Worm (Caenorhabditis elegans) whole organism, L1 larva: ENCODE measurements around the gene hsp-12.3.
A peak's percentile ranks its signal among the peaks of the same experiment; 100 is the strongest.

ENCODE experiments used
- Y116A8C.19 ChIP-seq: sonication (generic microtip); optimal IDR thresholded peaks from 2 replicates; lab custom pipeline; 2016; ENCODE audit warnings: missing compliant biosample characterization, missing genetic modification characterization, borderline replicate concordance
- aha-1 ChIP-seq: fragments of 150-350 bp; optimal IDR thresholded peaks from 2 replicates; lab custom pipeline; 2014; ENCODE audit warnings: missing biosample characterization, missing genetic modification characterization
- alr-1 ChIP-seq: fragments of 200-800 bp; sonication (Bioruptor generic); optimal IDR thresholded peaks from 2 replicates; lab custom pipeline; 2018; ENCODE audit warnings: borderline replicate concordance, mild to moderate bottlenecking, missing genetic modification characterization, missing compliant biosample characterization
- blmp-1 ChIP-seq: fragments of 150-350 bp; optimal IDR thresholded peaks from 2 replicates; lab custom pipeline; 2014; ENCODE audit warnings: missing biosample characterization, missing genetic modification characterization
- ceh-63 ChIP-seq: fragments of 200-800 bp; sonication (Bioruptor generic); optimal IDR thresholded peaks from 2 replicates; lab custom pipeline; 2018; ENCODE audit warnings: mild to moderate bottlenecking, missing genetic modification characterization, missing compliant biosample characterization
- ceh-88 ChIP-seq: fragments of 200-800 bp; sonication (Bioruptor generic); IDR thresholded peaks from 2 replicates; pipeline ENCODE4 v1.3.6; 2022; ENCODE audit warnings: missing genetic modification characterization, missing compliant biosample characterization
- ceh-90 ChIP-seq: sonication (generic microtip); optimal IDR thresholded peaks from 2 replicates; lab custom pipeline; 2016; ENCODE audit warnings: missing genetic modification characterization, missing compliant biosample characterization
- ces-1 ChIP-seq: fragments of 150-350 bp; optimal IDR thresholded peaks from 2 replicates; lab custom pipeline; 2014; ENCODE audit warnings: missing biosample characterization, missing genetic modification reagents, missing genetic modification characterization
- dpl-1 ChIP-seq, 3 experiments: fragments of 150-350 bp in 2 of 3; sonication (generic microtip) in 1 of 3; optimal IDR thresholded peaks; 2 replicates each; lab custom pipeline; 2014 to 2017; ENCODE audit warnings: missing biosample characterization in 3 of 3, missing genetic modification characterization in 3 of 3, missing genetic modification reagents in 3 of 3
- efl-1 ChIP-seq, 4 experiments: fragments of 150-350 bp; optimal IDR thresholded peaks in 3 of 4; peaks in 1 of 4; 1 replicate in 1 of 4; 2 replicates in 3 of 4; lab custom pipeline; 2014; ENCODE audit warnings: missing biosample characterization in 2 of 4, missing genetic modification characterization in 2 of 4, missing genetic modification reagents in 2 of 4
- efl-3 ChIP-seq: fragments of 200-800 bp; sonication (Bioruptor generic); optimal IDR thresholded peaks from 2 replicates; lab custom pipeline; 2018; ENCODE audit warnings: mild to moderate bottlenecking, missing genetic modification characterization, missing compliant biosample characterization
- elt-2 ChIP-seq: sonication (generic microtip); optimal IDR thresholded peaks from 2 replicates; lab custom pipeline; 2016; ENCODE audit warnings: missing genetic modification characterization, mild to moderate bottlenecking, inconsistent platforms, missing compliant biosample characterization, missing genetic modification reagents
- ets-5 ChIP-seq: fragments of 200-800 bp; sonication (Bioruptor generic); IDR thresholded peaks from 2 replicates; pipeline ENCODE4 v1.3.6; 2022; ENCODE audit warnings: missing genetic modification characterization, missing compliant biosample characterization
- hlh-17 ChIP-seq: fragments of 200-800 bp; sonication (Bioruptor generic); optimal IDR thresholded peaks from 2 replicates; lab custom pipeline; 2018; ENCODE audit warnings: missing genetic modification characterization, mild to moderate bottlenecking, missing compliant biosample characterization, moderate library complexity, borderline replicate concordance
- hpl-2 ChIP-seq: fragments of 150-350 bp; optimal IDR thresholded peaks from 2 replicates; lab custom pipeline; 2014; ENCODE audit warnings: missing biosample characterization, missing genetic modification reagents, missing genetic modification characterization
- isw-1 ChIP-seq: fragments of 200-800 bp; sonication (Bioruptor generic); IDR thresholded peaks from 2 replicates; pipeline ENCODE4 v1.3.6; 2022; ENCODE audit warnings: missing genetic modification characterization, missing compliant biosample characterization
- lin-13 ChIP-seq: fragments of 150-350 bp; optimal IDR thresholded peaks from 2 replicates; lab custom pipeline; 2014; ENCODE audit warnings: missing biosample characterization, missing genetic modification reagents, missing genetic modification characterization
- lin-14 ChIP-seq: fragments of 200-800 bp; sonication (Bioruptor generic); optimal IDR thresholded peaks from 2 replicates; lab custom pipeline; 2018; ENCODE audit warnings: mild to moderate bottlenecking, missing genetic modification characterization, moderate library complexity, missing compliant biosample characterization
- lin-15B ChIP-seq: fragments of 150-350 bp; sonication (generic microtip); optimal IDR thresholded peaks from 3 replicates; lab custom pipeline; 2014; ENCODE audit warnings: missing biosample characterization, missing genetic modification characterization
- lin-35 ChIP-seq, 2 experiments: fragments of 150-350 bp; optimal IDR thresholded peaks; 2 replicates each; lab custom pipeline; 2014; ENCODE audit warnings: missing biosample characterization in 2 of 2, missing genetic modification characterization in 2 of 2, missing genetic modification reagents in 2 of 2
- lsy-2 ChIP-seq, 2 experiments: fragments of 150-350 bp; optimal IDR thresholded peaks; 2 replicates each; lab custom pipeline; 2014; ENCODE audit warnings: missing biosample characterization in 2 of 2, missing genetic modification characterization in 2 of 2
- mab-9 ChIP-seq: fragments of 200-800 bp; sonication (Bioruptor generic); IDR thresholded peaks from 2 replicates; pipeline ENCODE4 v1.3.6; 2022; ENCODE audit warnings: missing genetic modification reagents, missing genetic modification characterization, missing compliant biosample characterization
- mdl-1 ChIP-seq, 2 experiments: fragments of 150-350 bp; optimal IDR thresholded peaks; 2 replicates each; lab custom pipeline; 2014 to 2017; ENCODE audit warnings: missing biosample characterization in 2 of 2, missing genetic modification characterization in 2 of 2, inconsistent platforms in 1 of 2
- mef-2 ChIP-seq: fragments of 150-350 bp; optimal IDR thresholded peaks from 2 replicates; lab custom pipeline; 2014; ENCODE audit warnings: missing biosample characterization, missing genetic modification characterization
- mep-1 ChIP-seq: fragments of 150-350 bp; optimal IDR thresholded peaks from 2 replicates; lab custom pipeline; 2014; ENCODE audit warnings: missing biosample characterization, missing genetic modification characterization
- nhr-11 ChIP-seq: fragments of 150-350 bp; optimal IDR thresholded peaks from 2 replicates; lab custom pipeline; 2014; ENCODE audit warnings: missing biosample characterization, missing genetic modification characterization
- nhr-47 ChIP-seq: sonication (generic microtip); optimal IDR thresholded peaks from 2 replicates; lab custom pipeline; 2016; ENCODE audit warnings: mild to moderate bottlenecking, missing genetic modification characterization, moderate library complexity, missing compliant biosample characterization
- nhr-84 ChIP-seq: sonication (generic microtip); optimal IDR thresholded peaks from 2 replicates; lab custom pipeline; 2017; ENCODE audit warnings: missing biosample characterization, missing genetic modification characterization
- pqm-1 ChIP-seq: sonication (generic microtip); optimal IDR thresholded peaks from 3 replicates; lab custom pipeline; 2017; ENCODE audit warnings: missing biosample characterization, missing genetic modification characterization
- rnt-1 ChIP-seq: sonication (generic microtip); optimal IDR thresholded peaks from 2 replicates; lab custom pipeline; 2016; ENCODE audit warnings: mild to moderate bottlenecking, missing genetic modification characterization, moderate library complexity, missing compliant biosample characterization
- skn-1 ChIP-seq: fragments of 150-350 bp; optimal IDR thresholded peaks from 2 replicates; lab custom pipeline; 2014; ENCODE audit warnings: missing biosample characterization, missing genetic modification characterization
- snpc-4 ChIP-seq: fragments of 150-350 bp; optimal IDR thresholded peaks from 2 replicates; lab custom pipeline; 2014; ENCODE audit warnings: missing biosample characterization, missing genetic modification characterization
- sptf-1 ChIP-seq: fragments of 150-350 bp; optimal IDR thresholded peaks from 2 replicates; lab custom pipeline; 2014; ENCODE audit warnings: missing biosample characterization, missing genetic modification characterization
- swsn-7 ChIP-seq: sonication (generic microtip); optimal IDR thresholded peaks from 2 replicates; lab custom pipeline; 2016; ENCODE audit warnings: missing genetic modification characterization, missing compliant biosample characterization
- tlp-1 ChIP-seq: fragments of 150-350 bp; optimal IDR thresholded peaks from 2 replicates; lab custom pipeline; 2014; ENCODE audit warnings: missing biosample characterization, missing genetic modification characterization
- unc-130 ChIP-seq: fragments of 150-350 bp; optimal IDR thresholded peaks from 2 replicates; lab custom pipeline; 2017; ENCODE audit warnings: missing biosample characterization, missing genetic modification characterization, inconsistent platforms
- unc-30 ChIP-seq: sonication (generic microtip); optimal IDR thresholded peaks from 2 replicates; lab custom pipeline; 2017; ENCODE audit warnings: missing biosample characterization, missing genetic modification characterization
- unc-86 ChIP-seq: sonication (generic microtip); optimal IDR thresholded peaks from 2 replicates; lab custom pipeline; 2016; ENCODE audit warnings: missing genetic modification characterization, missing compliant biosample characterization
- unc-98 ChIP-seq: fragments of 200-800 bp; sonication (Bioruptor generic); IDR thresholded peaks from 2 replicates; pipeline ENCODE4 v1.3.6; 2022; ENCODE audit warnings: missing genetic modification characterization, missing compliant biosample characterization
- xbp-1 ChIP-seq: sonication (generic microtip); optimal IDR thresholded peaks from 2 replicates; lab custom pipeline; 2016; ENCODE audit warnings: missing genetic modification characterization, missing compliant biosample characterization
- zag-1 ChIP-seq: fragments of 150-350 bp; optimal IDR thresholded peaks from 2 replicates; lab custom pipeline; 2014; ENCODE audit warnings: missing biosample characterization, missing genetic modification characterization
- zip-4 ChIP-seq: fragments of 200-800 bp; sonication (Bioruptor generic); optimal IDR thresholded peaks from 2 replicates; lab custom pipeline; 2018; ENCODE audit warnings: mild to moderate bottlenecking, missing genetic modification characterization, moderate library complexity, missing compliant biosample characterization

The hsp-12.3 gene

ce11 chrIV:9444417-9445026 lies 785 bp downstream of the hsp-12.3 start (continued):
- TF ChIP-seq lin-14 (GFP tag; lab: Kevin White, UChicago) (peak; percentile 99), unc-130 (peak; percentile 76), lin-35 (GFP tag; optimal IDR thresholded peaks at IDR 0.05; lab: Kevin White, UChicago) (peak; percentile 83 to 88), tlp-1 (tag; lab: Kevin White, UChicago) (no peak), lin-15B (peak; percentile 63), mab-9 (GFP tag; lab: Robert Waterston, UW) (peak; percentile 88), isw-1 (GFP tag; lab: Robert Waterston, UW) (peak; percentile 84), nhr-11 (peak; percentile 50), unc-98 (GFP tag; lab: Robert Waterston, UW) (0 out of 2 replicates have a peak, but pooled peaks have one; percentile 19), ets-5 (no peak), hpl-2 (GFP tag; lab: Kevin White, UChicago) (peak; percentile 88), hlh-17 (GFP tag; lab: Kevin White, UChicago) (peak; percentile 57), nhr-84 (tag; lab: Kevin White, UChicago) (no peak), mdl-1 (tag; optimal IDR thresholded peaks at IDR 0.05; lab: Kevin White, UChicago) (peak in 1 of 2 experiments; percentile 91), zip-4 (GFP tag; lab: Kevin White, UChicago) (peak; percentile 79), aha-1 (peak; percentile 22), dpl-1 (GFP tag; optimal IDR thresholded peaks at IDR 0.05; lab: Kevin White, UChicago) (peak; percentile 56 to 78 (median 70)), unc-30 (no peak), lsy-2 (tag; optimal IDR thresholded peaks at IDR 0.05; lab: Kevin White, UChicago) (peak; percentile 87 to 90), blmp-1 (tag; lab: Kevin White, UChicago) (peak; percentile 62), xbp-1 (tag; lab: Kevin White, UChicago) (peak; percentile 96), lin-13 (peak; percentile 91), alr-1 (no peak), rnt-1 (tag; lab: Kevin White, UChicago) (peak; percentile 94), ces-1 (no peak), pqm-1 (no peak), unc-86 (tag; lab: Kevin White, UChicago) (peak; percentile 93), ceh-88 (peak; percentile 72), skn-1 (tag; lab: Kevin White, UChicago) (peak; percentile 78), ceh-63 (GFP tag; lab: Kevin White, UChicago) (no peak), mef-2 (tag; lab: Kevin White, UChicago) (peak; percentile 47), Y116A8C.19 (tag; lab: Kevin White, UChicago) (no peak), snpc-4 (tag; lab: Kevin White, UChicago) (peak; percentile 99)
- TF ChIP-seq, all 84 proteins: peak for 68

ce11 chrIV:9443940-9444339 lies 1.4 kb downstream of the hsp-12.3 start, which contains the start of gene F38E11.9:
Gene F38E11.9, minus strand, starts transcription at chrIV:9444040.
- TF ChIP-seq ets-5, result no peak
- no peak for TF ChIP-seq zag-1 (tag; lab: Kevin White, UChicago)
- TF ChIP-seq elt-2 (tag; lab: Kevin White, UChicago), result no peak
- TF ChIP-seq mdl-1 (tag; optimal IDR thresholded peaks at IDR 0.05; lab: Kevin White, UChicago), result no peak
- TF ChIP-seq efl-3, result no peak
- no peak for TF ChIP-seq nhr-47 (tag; lab: Kevin White, UChicago)
- TF ChIP-seq efl-1 (optimal IDR thresholded peaks at IDR 0.05; lab: Kevin White, UChicago), result no peak
- TF ChIP-seq efl-1 (GFP tag; optimal IDR thresholded peaks at IDR 0.05 in 1 of 2; lab: Kevin White, UChicago), result no peak
- TF ChIP-seq hlh-17 (GFP tag; lab: Kevin White, UChicago), result no peak
- no peak for TF ChIP-seq hpl-2 (GFP tag; lab: Kevin White, UChicago)
- no peak for TF ChIP-seq pqm-1
- no peak for TF ChIP-seq ceh-90
- TF ChIP-seq mep-1 (tag; lab: Kevin White, UChicago), result no peak
- no peak for TF ChIP-seq swsn-7 (tag; lab: Kevin White, UChicago)
- TF ChIP-seq sptf-1, result no peak
